Fruit fly (Drosophila melanogaster): Measurements from ENCODE around the gene CG12541.

CG12541 gene

dm6 chrX:7065835-7066234 is at the start of gene CG12541:
Gene CG12541, minus strand, starts transcription at chrX:7066052.
- TF ChIP-seq CG13204 (GFP tag; optimal IDR thresholded peaks at IDR 0.05) (no peak), Snoo (tag; optimal IDR thresholded peaks at IDR 0.05) (no peak), CG14655 (GFP tag; optimal IDR thresholded peaks at IDR 0.05) (no peak), CG9948 (tag; optimal IDR thresholded peaks at IDR 0.05) (no peak), Pif1B (GFP tag; optimal IDR thresholded peaks at IDR 0.05) (no peak), EcR (GFP tag; optimal IDR thresholded peaks at IDR 0.05) (no peak), CG12605 (GFP tag; IDR thresholded peaks at IDR 0.05) (no peak), CG32121 (GFP tag; IDR thresholded peaks at IDR 0.05) (no peak), CG15710 (tag; optimal IDR thresholded peaks at IDR 0.05) (no peak), CG10348 (GFP tag; IDR thresholded peaks at IDR 0.05) (no peak), rn (GFP tag; IDR thresholded peaks at IDR 0.05) (no peak), gl (tag; optimal IDR thresholded peaks at IDR 0.05) (no peak), CG8301 (tag; optimal IDR thresholded peaks at IDR 0.05) (no peak), CG8159 (tag; optimal IDR thresholded peaks at IDR 0.05) (no peak), Ets98B (GFP tag; IDR thresholded peaks at IDR 0.05) (no peak), CG4496 (GFP tag; IDR thresholded peaks at IDR 0.05) (no peak), fd96Ca (GFP tag; IDR thresholded peaks at IDR 0.05) (no peak), CG34367 (tag; optimal IDR thresholded peaks at IDR 0.05) (no peak), Pif1A (GFP tag; optimal IDR thresholded peaks at IDR 0.05) (no peak), CG17806 (tag; optimal IDR thresholded peaks at IDR 0.05) (no peak)

dm6 chrX:7110890-7111289 is 45.0 kb upstream of the CG12541 start:
- TF ChIP-seq CG4496 (GFP tag; IDR thresholded peaks at IDR 0.05) (no peak), EcR (GFP tag; optimal IDR thresholded peaks at IDR 0.05) (no peak), CG8301 (tag; optimal IDR thresholded peaks at IDR 0.05) (no peak), Snoo (tag; optimal IDR thresholded peaks at IDR 0.05) (no peak)

DNA sequence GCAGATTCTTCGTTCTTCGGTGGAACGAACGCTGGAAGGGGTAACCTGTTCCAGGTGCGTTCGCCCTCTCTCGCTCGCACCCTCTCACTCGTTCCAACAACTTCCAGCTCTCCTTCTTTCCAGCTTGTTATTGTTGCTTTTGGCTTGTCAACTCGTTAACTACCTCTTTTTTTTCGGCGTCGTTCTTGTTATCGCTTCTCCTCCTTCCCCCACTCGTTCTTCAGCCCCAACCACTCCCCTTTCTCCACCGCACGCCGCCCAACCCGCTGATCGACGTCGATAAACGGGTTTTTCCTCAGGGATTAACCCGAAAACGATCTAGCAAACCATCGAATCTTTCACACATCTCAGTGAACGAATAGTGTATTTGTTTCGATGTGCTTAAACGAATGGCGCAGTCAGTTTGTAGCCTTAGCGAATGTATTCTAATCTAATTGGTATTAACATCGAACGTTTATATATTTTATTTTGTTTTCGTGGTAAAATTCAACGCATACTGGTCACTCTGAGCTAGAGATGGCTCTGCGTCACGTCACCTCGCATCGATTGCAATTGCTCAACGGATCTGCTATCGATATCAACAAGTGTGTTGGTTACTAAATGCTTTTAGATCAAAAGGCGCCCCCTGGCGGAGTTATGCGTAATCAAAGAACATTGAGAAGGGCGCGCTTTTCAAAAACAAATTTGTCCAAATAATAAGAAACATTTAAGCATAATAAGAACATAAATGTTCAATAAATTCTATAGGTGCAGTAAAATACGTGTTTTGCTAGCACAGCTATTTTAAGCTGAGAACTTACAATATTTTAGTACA is 44.1 kb upstream of the CG12541 start, which contains the start of gene fz4:
Gene fz4, minus strand, starts transcription at position 529 of the 814 bp plus-strand sequence.
- TF ChIP-seq fd96Ca (GFP tag; IDR thresholded peaks at IDR 0.05) (no peak), rn (GFP tag; IDR thresholded peaks at IDR 0.05) (no peak), Snoo (tag; optimal IDR thresholded peaks at IDR 0.05) (no peak), CG9948 (tag; optimal IDR thresholded peaks at IDR 0.05) (no peak), Ets98B (GFP tag; IDR thresholded peaks at IDR 0.05) (peak; percentile 27; the same call in 1 of the 2 replicates), EcR (GFP tag; optimal IDR thresholded peaks at IDR 0.05) (peak; percentile 70), CG8159 (tag; optimal IDR thresholded peaks at IDR 0.05) (no peak), CG13204 (GFP tag; optimal IDR thresholded peaks at IDR 0.05) (peak; percentile 11), gl (tag; optimal IDR thresholded peaks at IDR 0.05) (no peak), Pif1A (GFP tag; optimal IDR thresholded peaks at IDR 0.05) (no peak), CG4496 (GFP tag; IDR thresholded peaks at IDR 0.05) (0 out of 3 replicates have a peak, but pooled peaks have one; percentile 12), CG10348 (GFP tag; IDR thresholded peaks at IDR 0.05) (no peak), CG8301 (tag; optimal IDR thresholded peaks at IDR 0.05) (no peak), D1 (tag; optimal IDR thresholded peaks at IDR 0.05) (no peak), CG34367 (tag; optimal IDR thresholded peaks at IDR 0.05) (no peak), CG15710 (tag; optimal IDR thresholded peaks at IDR 0.05) (no peak), CG12605 (GFP tag; IDR thresholded peaks at IDR 0.05) (no peak)

DNA sequence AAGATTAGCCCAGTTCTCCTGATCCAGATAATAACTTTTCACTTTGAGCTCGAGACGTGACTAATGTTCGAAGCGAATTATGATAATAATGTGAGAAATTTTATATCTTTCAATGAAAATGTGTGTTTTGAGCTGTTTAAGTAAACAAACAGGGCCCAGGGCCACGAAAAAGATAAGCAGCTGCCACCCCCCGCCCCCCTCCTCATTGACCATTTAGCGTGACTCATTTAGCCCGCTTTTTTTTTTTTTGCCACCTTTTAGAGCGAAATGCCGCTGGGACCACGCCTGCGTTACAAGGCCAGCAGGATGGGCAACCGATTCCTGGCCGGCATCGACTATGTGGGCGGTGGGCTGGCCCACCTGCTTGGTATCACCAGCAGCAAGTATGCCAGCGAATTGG is 39.7 kb upstream of the CG12541 start:
- no peak for TF ChIP-seq CG4496 (GFP tag; IDR thresholded peaks at IDR 0.05)
- TF ChIP-seq CG10348 (GFP tag; IDR thresholded peaks at IDR 0.05) = no peak
- TF ChIP-seq Ets98B (GFP tag; IDR thresholded peaks at IDR 0.05) = no peak
- no peak for TF ChIP-seq CG34367 (tag; optimal IDR thresholded peaks at IDR 0.05)
- TF ChIP-seq D1 (tag; optimal IDR thresholded peaks at IDR 0.05) = no peak
- no peak for TF ChIP-seq CG12605 (GFP tag; IDR thresholded peaks at IDR 0.05)
- no peak for TF ChIP-seq CG8159 (tag; optimal IDR thresholded peaks at IDR 0.05)
- TF ChIP-seq fd96Ca (GFP tag; IDR thresholded peaks at IDR 0.05) = no peak
- TF ChIP-seq Snoo (tag; optimal IDR thresholded peaks at IDR 0.05) = no peak
- no peak for TF ChIP-seq CG13204 (GFP tag; optimal IDR thresholded peaks at IDR 0.05)
- TF ChIP-seq CG17806 (tag; optimal IDR thresholded peaks at IDR 0.05) = no peak
- no peak for TF ChIP-seq gl (tag; optimal IDR thresholded peaks at IDR 0.05)
- no peak for TF ChIP-seq EcR (GFP tag; optimal IDR thresholded peaks at IDR 0.05)
- no peak for TF ChIP-seq CG32121 (GFP tag; IDR thresholded peaks at IDR 0.05)
- TF ChIP-seq CG14655 (GFP tag; optimal IDR thresholded peaks at IDR 0.05) = no peak
- no peak for TF ChIP-seq CG15710 (tag; optimal IDR thresholded peaks at IDR 0.05)
- TF ChIP-seq rn (GFP tag; IDR thresholded peaks at IDR 0.05) = no peak
- no peak for TF ChIP-seq CG9948 (tag; optimal IDR thresholded peaks at IDR 0.05)
- TF ChIP-seq CG8301 (tag; optimal IDR thresholded peaks at IDR 0.05) = no peak
- no peak for TF ChIP-seq Pif1B (GFP tag; optimal IDR thresholded peaks at IDR 0.05)

DNA sequence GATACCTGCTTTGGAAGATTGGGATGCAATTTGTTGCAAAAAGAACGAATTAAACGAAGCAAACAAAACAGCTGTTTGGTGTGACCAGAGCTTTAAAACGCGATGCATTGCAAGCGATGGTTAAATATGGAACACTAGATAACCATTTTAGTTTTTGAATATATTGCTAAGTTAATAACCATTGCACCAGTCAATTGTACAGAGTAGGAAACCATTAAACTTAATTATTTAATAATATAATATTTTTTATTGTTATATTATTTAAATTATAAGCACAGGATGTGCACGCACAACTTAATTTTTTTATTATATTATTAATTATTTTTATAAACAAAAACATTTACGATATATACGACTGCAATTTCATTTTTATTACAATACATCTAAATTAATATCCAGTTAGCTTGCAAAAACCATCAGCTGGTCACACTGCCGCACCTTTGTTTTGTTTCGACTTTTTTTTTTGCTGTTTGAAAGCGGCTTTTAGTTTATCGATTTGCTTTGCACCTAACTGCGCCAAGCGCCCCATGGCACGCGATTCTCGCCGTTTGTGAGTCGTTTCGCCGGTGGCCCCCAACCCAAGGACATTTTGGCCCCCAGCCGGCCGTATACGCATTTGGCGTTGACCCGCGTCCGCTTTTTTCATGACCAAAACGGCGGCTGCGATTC is 38.7 kb upstream of the CG12541 start, which contains the start of the genes CG4617 and CG8300:
Gene CG4617, minus strand, starts transcription at position 92 of the 669 bp plus-strand sequence.
Gene CG8300, plus strand, starts transcription at position 486 of the 669 bp plus-strand sequence.
- no peak for TF ChIP-seq Ets98B (GFP tag; IDR thresholded peaks at IDR 0.05)
- peak; percentile 27 for TF ChIP-seq CG15710 (tag; optimal IDR thresholded peaks at IDR 0.05)
- peak; percentile 9 for TF ChIP-seq Snoo (tag; optimal IDR thresholded peaks at IDR 0.05)
- TF ChIP-seq CG8159 (tag; optimal IDR thresholded peaks at IDR 0.05) = peak; percentile 30
